Worm (Caenorhabditis elegans) whole organism, young adult: ENCODE data around the gene Y43E12A.3.

ENCODE experiments used
- B0336.3 ChIP-seq: fragments of 200-800 bp; sonication (Bioruptor generic); IDR thresholded peaks from 2 replicates; pipeline ENCODE4 v1.3.6; 2022; ENCODE audit warnings: missing genetic modification characterization, missing compliant biosample characterization
- F49E8.2 ChIP-seq: sonication (generic microtip); optimal IDR thresholded peaks from 3 replicates; lab custom pipeline; 2017; ENCODE audit warnings: missing genetic modification characterization, mild to moderate bottlenecking, missing compliant biosample characterization, antibody characterized with exemption, moderate library complexity; ENCODE audit not compliant: insufficient read depth
- F55B11.4 ChIP-seq: sonication (generic microtip); optimal IDR thresholded peaks from 2 replicates; lab custom pipeline; 2016; ENCODE audit warnings: missing compliant biosample characterization, missing genetic modification characterization, borderline replicate concordance; ENCODE audit not compliant: insufficient read depth
- K11D2.4 ChIP-seq: fragments of 200-800 bp; sonication (Bioruptor generic); IDR thresholded peaks from 2 replicates; pipeline ENCODE4 v1.3.6; 2022; ENCODE audit warnings: missing genetic modification reagents, missing genetic modification characterization, missing compliant biosample characterization
- Y67H2A.10 ChIP-seq: fragments of 200-800 bp; sonication (Bioruptor generic); conservative IDR thresholded peaks from 2 replicates; pipeline ENCODE4 v1.3.6; 2022; ENCODE audit warnings: missing genetic modification reagents, missing genetic modification characterization, missing compliant biosample characterization
- attf-3 ChIP-seq: fragments of 200-800 bp; sonication (Bioruptor generic); conservative IDR thresholded peaks from 2 replicates; pipeline ENCODE4 v1.3.6; 2022; ENCODE audit warnings: missing genetic modification reagents, missing genetic modification characterization, missing compliant biosample characterization
- ceh-58 ChIP-seq: fragments of 200-800 bp; sonication (Bioruptor generic); IDR thresholded peaks from 2 replicates; pipeline ENCODE4 v1.3.6; 2022; ENCODE audit warnings: missing genetic modification characterization, missing compliant biosample characterization
- hlh-26 ChIP-seq: fragments of 200-800 bp; sonication (Bioruptor generic); conservative IDR thresholded peaks from 2 replicates; pipeline ENCODE4 v1.3.6; 2022; ENCODE audit warnings: missing genetic modification reagents, missing genetic modification characterization, missing compliant biosample characterization
- let-607 ChIP-seq, 2 experiments: fragments of 200-800 bp in 1 of 2; sonication (Bioruptor generic) in 1 of 2; sonication (generic microtip) in 1 of 2; optimal IDR thresholded peaks; 2 replicates each; lab custom pipeline; 2016 to 2018; ENCODE audit warnings: mild to moderate bottlenecking in 2 of 2, missing compliant biosample characterization in 2 of 2, missing genetic modification characterization in 2 of 2, moderate library complexity in 2 of 2, missing genotype in 1 of 2
- nhr-90 ChIP-seq: sonication (generic microtip); optimal IDR thresholded peaks from 2 replicates; lab custom pipeline; 2016; ENCODE audit warnings: missing genotype, mild to moderate bottlenecking, missing genetic modification characterization, missing compliant biosample characterization
- pbrm-1 ChIP-seq: fragments of 200-800 bp; sonication (Bioruptor generic); IDR thresholded peaks from 2 replicates; pipeline ENCODE4 v1.3.6; 2022; ENCODE audit warnings: missing genetic modification reagents, missing genetic modification characterization, missing compliant biosample characterization
- pha-4 ChIP-seq: fragments of 150-350 bp; sonication (generic microtip); optimal IDR thresholded peaks from 2 replicates; lab custom pipeline; 2014; ENCODE audit warnings: missing biosample characterization, missing genetic modification reagents, missing genetic modification characterization
- somi-1 ChIP-seq: fragments of 200-800 bp; sonication (Bioruptor generic); optimal IDR thresholded peaks from 2 replicates; lab custom pipeline; 2018; ENCODE audit warnings: mild to moderate bottlenecking, missing genetic modification characterization, missing compliant biosample characterization
- tbp1 ChIP-seq: fragments of 200-800 bp; sonication (Bioruptor generic); optimal IDR thresholded peaks from 2 replicates; lab custom pipeline; 2018; ENCODE audit warnings: mild to moderate bottlenecking, missing genetic modification characterization, missing compliant biosample characterization

ce11 chrIV:11008996-11009395 is 21.3 kb downstream of the Y43E12A.3 start, which contains the start of gene F13H10.6:
- TF ChIP-seq K11D2.4 (GFP tag; lab: Robert Waterston, UW) (no peak), F55B11.4 (tag; lab: Kevin White, UChicago) (no peak), pha-4 (no peak), tbp1 (GFP tag; lab: Kevin White, UChicago) (no peak), pbrm-1 (no peak), attf-3 (GFP tag; lab: Robert Waterston, UW) (no peak), Y67H2A.10 (GFP tag; lab: Robert Waterston, UW) (no peak), ceh-58 (GFP tag; lab: Robert Waterston, UW) (no peak), let-607 (tag; optimal IDR thresholded peaks at IDR 0.05; lab: Kevin White, UChicago) (no peak), hlh-26 (GFP tag; lab: Robert Waterston, UW) (no peak), somi-1 (GFP tag; lab: Kevin White, UChicago) (no peak), F49E8.2 (tag; lab: Kevin White, UChicago) (no peak), B0336.3 (GFP tag; lab: Robert Waterston, UW) (no peak), nhr-90 (tag; lab: Kevin White, UChicago) (no peak)
